Worm (Caenorhabditis elegans): ENCODE results near the gene C30G12.2.

- TF ChIP-seq hlh-4 (tag; optimal IDR thresholded peaks at IDR 0.05) (no peak), lin-13 (GFP tag; optimal IDR thresholded peaks at IDR 0.05) (no peak), fkh-8 (tag; optimal IDR thresholded peaks at IDR 0.05) (no peak), rnt-1 (tag; optimal IDR thresholded peaks at IDR 0.05) (no peak), tbx-2 (tag; optimal IDR thresholded peaks at IDR 0.05) (peak; percentile 44), ceh-82 (tag; optimal IDR thresholded peaks at IDR 0.05) (no peak), unc-86 (tag; optimal IDR thresholded peaks at IDR 0.05) (no peak), egl-27 (tag; optimal IDR thresholded peaks at IDR 0.05) (no peak), lir-3 (tag; optimal IDR thresholded peaks at IDR 0.05; ENCODE audit: poor library complexity) (peak; percentile 45), unc-98 (GFP tag; IDR thresholded peaks at IDR 0.05) (no peak), fkh-10 (GFP tag; optimal IDR thresholded peaks at IDR 0.05) (no peak), nhr-76 (tag; optimal IDR thresholded peaks at IDR 0.05) (no peak), nhr-90 (tag; optimal IDR thresholded peaks at IDR 0.05; ENCODE audit: poor library complexity) (peak; percentile 6), mdl-1 (tag; optimal IDR thresholded peaks at IDR 0.05) (no peak)
These were observed 17.7 kb upstream of the C30G12.2 start for ce11 chrII:7272513-7272912.
